Worm (Caenorhabditis elegans) whole organism, early embryonic: ENCODE measurements around the gene C47E8.4.

Experiments
- ama-1 ChIP-seq: fragments of 150-350 bp; optimal IDR thresholded peaks from 2 replicates; lab custom pipeline; 2014
- sea-1 ChIP-seq: fragments of 200-800 bp; sonication (Bioruptor generic); conservative IDR thresholded peaks from 2 replicates; pipeline ENCODE4 v1.3.6; 2022; ENCODE audit warnings: missing genetic modification characterization, missing compliant biosample characterization
- tbx-11 ChIP-seq: fragments of 200-800 bp; sonication (Bioruptor generic); IDR thresholded peaks from 2 replicates; pipeline ENCODE4 v1.3.6; 2022; ENCODE audit warnings: missing genetic modification characterization, missing compliant biosample characterization
- tra-4 ChIP-seq: sonication (generic microtip); optimal IDR thresholded peaks from 2 replicates; lab custom pipeline; 2017; ENCODE audit warnings: missing genetic modification characterization, missing compliant biosample characterization

- TF ChIP-seq tbx-11 (GFP tag; lab: Robert Waterston, UW) (no peak), ama-1 (lab: Kevin White, UChicago) (no peak), tra-4 (tag; lab: Kevin White, UChicago) (no peak), sea-1 (no peak)
Measured at ce11 chrV:14665728-14666127, 19.6 kb downstream of the C47E8.4 start, which contains the start of gene C47E8.1.
